Fruit fly (Drosophila melanogaster) whole organism, adult: Measurements from ENCODE around the gene CG4880.

Experiments
- CG11617 ChIP-seq: fragments of 200-800 bp; sonication (Bioruptor generic); optimal IDR thresholded peaks from 2 replicates; lab custom pipeline; 2017; ENCODE audit warnings: mild to moderate bottlenecking, missing biosample characterization, missing genetic modification reagents, missing genetic modification characterization
- CG14711 ChIP-seq: fragments of 200-800 bp; sonication (Bioruptor generic); optimal IDR thresholded peaks from 2 replicates; lab custom pipeline; 2018; ENCODE audit warnings: missing biosample characterization, mild to moderate bottlenecking, missing genetic modification characterization, moderate library complexity
- CG1620 ChIP-seq: fragments of 200-800 bp; sonication (Bioruptor generic); optimal IDR thresholded peaks from 2 replicates; lab custom pipeline; 2016; ENCODE audit warnings: missing biosample characterization, missing genetic modification characterization
- CG33017 ChIP-seq: fragments of 200-800 bp; sonication (Bioruptor generic); optimal IDR thresholded peaks from 2 replicates; lab custom pipeline; 2018; ENCODE audit warnings: missing biosample characterization, mild to moderate bottlenecking, missing genetic modification characterization, moderate library complexity
- CG5204 ChIP-seq: fragments of 200-800 bp; sonication (Bioruptor generic); optimal IDR thresholded peaks from 2 replicates; lab custom pipeline; 2016; ENCODE audit warnings: missing biosample characterization, missing genetic modification characterization
- CG7101 ChIP-seq: fragments of 200-800 bp; sonication (Bioruptor generic); optimal IDR thresholded peaks from 2 replicates; lab custom pipeline; 2018; ENCODE audit warnings: missing biosample characterization, mild to moderate bottlenecking, missing genetic modification characterization, moderate library complexity
- Clk ChIP-seq: fragments of 200-800 bp; sonication (Bioruptor generic); optimal IDR thresholded peaks from 2 replicates; lab custom pipeline; 2017; ENCODE audit warnings: missing biosample characterization, missing genetic modification characterization
- Hr96 ChIP-seq: fragments of 200-800 bp; sonication (Bioruptor generic); optimal IDR thresholded peaks from 2 replicates; lab custom pipeline; 2016; ENCODE audit warnings: missing biosample characterization, missing genetic modification characterization
- Mnt ChIP-seq: fragments of 200-800 bp; sonication (Bioruptor generic); optimal IDR thresholded peaks from 2 replicates; lab custom pipeline; 2016; ENCODE audit warnings: missing biosample characterization, mild to moderate bottlenecking, missing genetic modification characterization
- bab1 ChIP-seq: fragments of 200-800 bp; sonication (Bioruptor generic); optimal IDR thresholded peaks from 3 replicates; lab custom pipeline; 2019; ENCODE audit warnings: missing biosample characterization, mild to moderate bottlenecking, missing genetic modification characterization, moderate library complexity
- kay ChIP-seq: fragments of 200-800 bp; sonication (Bioruptor generic); peaks from one replicate; lab custom pipeline; 2016; ENCODE audit warnings: missing biosample characterization, missing genetic modification characterization, borderline replicate concordance
- ovo ChIP-seq: fragments of 200-800 bp; sonication (Bioruptor generic); optimal IDR thresholded peaks from 2 replicates; lab custom pipeline; 2016; ENCODE audit warnings: missing biosample characterization, missing genetic modification characterization
- tj ChIP-seq: fragments of 200-800 bp; sonication (Bioruptor generic); optimal IDR thresholded peaks from 3 replicates; lab custom pipeline; 2017; ENCODE audit warnings: missing biosample characterization, mild to moderate bottlenecking, missing genetic modification characterization, moderate library complexity

DNA sequence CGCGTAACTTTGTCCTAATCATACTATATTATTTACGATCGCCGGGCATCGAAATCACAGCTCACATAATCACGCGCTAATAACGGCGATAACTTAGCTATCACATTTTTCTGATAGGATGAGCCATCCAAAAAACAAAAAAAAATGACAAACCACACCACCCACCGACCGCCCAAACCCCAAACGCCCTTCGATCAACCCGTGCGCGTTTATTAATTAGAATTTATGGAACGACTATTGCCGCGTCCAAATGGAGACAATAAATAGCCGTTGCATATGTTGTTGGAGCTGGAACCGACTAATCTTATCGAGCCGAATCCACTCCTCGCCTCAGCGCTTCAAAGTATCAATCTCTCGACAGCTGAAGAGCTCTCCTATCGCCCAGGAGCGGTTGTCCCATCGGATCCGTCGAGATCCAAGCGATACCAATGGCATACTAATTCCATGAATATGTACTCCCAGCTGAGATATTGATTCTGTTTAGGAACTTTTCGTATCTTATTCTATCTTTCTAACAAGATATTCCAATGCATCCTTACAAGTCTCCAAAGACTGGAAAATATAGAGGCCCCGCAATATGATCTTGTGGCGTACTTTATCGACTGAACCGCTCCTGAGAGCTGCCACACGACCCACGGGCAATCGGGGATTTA, 37.6 kb downstream of the CG4880 start:
- no peak for TF ChIP-seq tj (GFP tag; lab: Kevin White, UChicago)
- TF ChIP-seq Clk (GFP tag; lab: Kevin White, UChicago): no peak
- TF ChIP-seq CG7101 (tag; lab: Kevin White, UChicago): peak; percentile 7
- no peak for TF ChIP-seq Mnt (GFP tag; lab: Kevin White, UChicago)
- TF ChIP-seq ovo (GFP tag; lab: Kevin White, UChicago): no peak
- TF ChIP-seq kay (GFP tag; lab: Kevin White, UChicago): no peak
- no peak for TF ChIP-seq CG5204
- TF ChIP-seq CG14711 (tag; lab: Kevin White, UChicago): no peak
- peak; percentile 15 for TF ChIP-seq Hr96 (GFP tag; lab: Kevin White, UChicago)
- TF ChIP-seq CG1620 (GFP tag; lab: Kevin White, UChicago): no peak
- no peak for TF ChIP-seq bab1 (GFP tag; lab: Kevin White, UChicago)
- no peak for TF ChIP-seq CG33017 (tag; lab: Kevin White, UChicago)
- TF ChIP-seq CG11617 (GFP tag; lab: Kevin White, UChicago): no peak
